Worm (Caenorhabditis elegans) whole organism, L1 larva: ENCODE data around the gene Y54H5A.2.
A peak's percentile ranks its signal among the peaks of the same experiment; 100 is the strongest.

Experiments
- C04F5.9 ChIP-seq: sonication (generic microtip); optimal IDR thresholded peaks from 2 replicates; lab custom pipeline; 2016; ENCODE audit warnings: missing genetic modification characterization, missing compliant biosample characterization
- Y116A8C.19 ChIP-seq: sonication (generic microtip); optimal IDR thresholded peaks from 2 replicates; lab custom pipeline; 2016; ENCODE audit warnings: missing compliant biosample characterization, missing genetic modification characterization, borderline replicate concordance
- aha-1 ChIP-seq: fragments of 150-350 bp; optimal IDR thresholded peaks from 2 replicates; lab custom pipeline; 2014; ENCODE audit warnings: missing biosample characterization, missing genetic modification characterization
- blmp-1 ChIP-seq: fragments of 150-350 bp; optimal IDR thresholded peaks from 2 replicates; lab custom pipeline; 2014; ENCODE audit warnings: missing biosample characterization, missing genetic modification characterization
- ceh-8 ChIP-seq: fragments of 200-800 bp; sonication (Bioruptor generic); optimal IDR thresholded peaks from 2 replicates; lab custom pipeline; 2018; ENCODE audit warnings: mild to moderate bottlenecking, missing genetic modification characterization, moderate library complexity, missing compliant biosample characterization
- ceh-90 ChIP-seq: sonication (generic microtip); optimal IDR thresholded peaks from 2 replicates; lab custom pipeline; 2016; ENCODE audit warnings: missing genetic modification characterization, missing compliant biosample characterization
- dpl-1 ChIP-seq, 3 experiments: fragments of 150-350 bp in 2 of 3; sonication (generic microtip) in 1 of 3; optimal IDR thresholded peaks; 2 replicates each; lab custom pipeline; 2014 to 2017; ENCODE audit warnings: missing biosample characterization in 3 of 3, missing genetic modification characterization in 3 of 3, missing genetic modification reagents in 3 of 3
- dsc-1 ChIP-seq: sonication (generic microtip); optimal IDR thresholded peaks from 2 replicates; lab custom pipeline; 2016; ENCODE audit warnings: mild to moderate bottlenecking, missing genetic modification characterization, missing compliant biosample characterization
- efl-1 ChIP-seq, 4 experiments: fragments of 150-350 bp; optimal IDR thresholded peaks in 3 of 4; peaks in 1 of 4; 1 replicate in 1 of 4; 2 replicates in 3 of 4; lab custom pipeline; 2014; ENCODE audit warnings: missing biosample characterization in 2 of 4, missing genetic modification characterization in 2 of 4, missing genetic modification reagents in 2 of 4
- elt-2 ChIP-seq: sonication (generic microtip); optimal IDR thresholded peaks from 2 replicates; lab custom pipeline; 2016; ENCODE audit warnings: missing genetic modification characterization, mild to moderate bottlenecking, inconsistent platforms, missing compliant biosample characterization, missing genetic modification reagents
- elt-3 ChIP-seq, 6 experiments: fragments of 150-350 bp in 1 of 6; sonication (generic microtip); optimal IDR thresholded peaks; 2 replicates each; lab custom pipeline; 2017 to 2018; ENCODE audit warnings: missing biosample characterization in 6 of 6, missing genetic modification characterization in 6 of 6, inconsistent platforms in 1 of 6
- fkh-4 ChIP-seq: sonication (generic microtip); optimal IDR thresholded peaks from 2 replicates; lab custom pipeline; 2016; ENCODE audit warnings: missing compliant biosample characterization, missing genetic modification characterization, borderline replicate concordance
- fos-1 ChIP-seq: fragments of 150-350 bp; optimal IDR thresholded peaks from 2 replicates; lab custom pipeline; 2014; ENCODE audit warnings: missing biosample characterization, missing genetic modification characterization
- grh-1 ChIP-seq: fragments of 200-800 bp; sonication (Bioruptor generic); IDR thresholded peaks from 2 replicates; pipeline ENCODE4 v1.3.6; 2022; ENCODE audit warnings: missing genetic modification reagents, missing genetic modification characterization, missing compliant biosample characterization
- irx-1 ChIP-seq: sonication (generic microtip); optimal IDR thresholded peaks from 2 replicates; lab custom pipeline; 2016; ENCODE audit warnings: missing genetic modification characterization, missing compliant biosample characterization
- isw-1 ChIP-seq: fragments of 200-800 bp; sonication (Bioruptor generic); IDR thresholded peaks from 2 replicates; pipeline ENCODE4 v1.3.6; 2022; ENCODE audit warnings: missing genetic modification characterization, missing compliant biosample characterization
- lin-13 ChIP-seq: fragments of 150-350 bp; optimal IDR thresholded peaks from 2 replicates; lab custom pipeline; 2014; ENCODE audit warnings: missing biosample characterization, missing genetic modification reagents, missing genetic modification characterization
- lin-35 ChIP-seq, 2 experiments: fragments of 150-350 bp; optimal IDR thresholded peaks; 2 replicates each; lab custom pipeline; 2014; ENCODE audit warnings: missing biosample characterization in 2 of 2, missing genetic modification characterization in 2 of 2, missing genetic modification reagents in 2 of 2
- mdl-1 ChIP-seq, 2 experiments: fragments of 150-350 bp; optimal IDR thresholded peaks; 2 replicates each; lab custom pipeline; 2014 to 2017; ENCODE audit warnings: missing biosample characterization in 2 of 2, missing genetic modification characterization in 2 of 2, inconsistent platforms in 1 of 2
- nhr-11 ChIP-seq: fragments of 150-350 bp; optimal IDR thresholded peaks from 2 replicates; lab custom pipeline; 2014; ENCODE audit warnings: missing biosample characterization, missing genetic modification characterization
- nhr-20 ChIP-seq: sonication (generic microtip); optimal IDR thresholded peaks from 2 replicates; lab custom pipeline; 2016; ENCODE audit warnings: mild to moderate bottlenecking, missing genetic modification characterization, missing compliant biosample characterization
- nhr-71 ChIP-seq: sonication (generic microtip); optimal IDR thresholded peaks from 2 replicates; lab custom pipeline; 2016; ENCODE audit warnings: mild to moderate bottlenecking, missing genetic modification characterization, moderate library complexity, missing compliant biosample characterization
- nhr-77 ChIP-seq: fragments of 150-350 bp; optimal IDR thresholded peaks from 2 replicates; lab custom pipeline; 2014; ENCODE audit warnings: missing biosample characterization, missing genetic modification characterization
- nhr-84 ChIP-seq: sonication (generic microtip); optimal IDR thresholded peaks from 2 replicates; lab custom pipeline; 2017; ENCODE audit warnings: missing biosample characterization, missing genetic modification characterization
- nhr-85 ChIP-seq: sonication (generic microtip); peaks from one replicate; lab custom pipeline; 2016; ENCODE audit warnings: missing genetic modification characterization, inconsistent platforms, missing compliant biosample characterization
- rnt-1 ChIP-seq: sonication (generic microtip); optimal IDR thresholded peaks from 2 replicates; lab custom pipeline; 2016; ENCODE audit warnings: mild to moderate bottlenecking, missing genetic modification characterization, moderate library complexity, missing compliant biosample characterization
- skn-1 ChIP-seq: fragments of 150-350 bp; optimal IDR thresholded peaks from 2 replicates; lab custom pipeline; 2014; ENCODE audit warnings: missing biosample characterization, missing genetic modification characterization
- snu-23 ChIP-seq: sonication (generic microtip); optimal IDR thresholded peaks from 2 replicates; lab custom pipeline; 2016; ENCODE audit warnings: missing genetic modification characterization, missing compliant biosample characterization
- swsn-7 ChIP-seq: sonication (generic microtip); optimal IDR thresholded peaks from 2 replicates; lab custom pipeline; 2016; ENCODE audit warnings: missing genetic modification characterization, missing compliant biosample characterization
- tbx-2 ChIP-seq: sonication (generic microtip); optimal IDR thresholded peaks from 2 replicates; lab custom pipeline; 2016; ENCODE audit warnings: missing genetic modification characterization, missing compliant biosample characterization
- unc-130 ChIP-seq: fragments of 150-350 bp; optimal IDR thresholded peaks from 2 replicates; lab custom pipeline; 2017; ENCODE audit warnings: missing biosample characterization, missing genetic modification characterization, inconsistent platforms
- unc-30 ChIP-seq: sonication (generic microtip); optimal IDR thresholded peaks from 2 replicates; lab custom pipeline; 2017; ENCODE audit warnings: missing biosample characterization, missing genetic modification characterization
- unc-86 ChIP-seq: sonication (generic microtip); optimal IDR thresholded peaks from 2 replicates; lab custom pipeline; 2016; ENCODE audit warnings: missing genetic modification characterization, missing compliant biosample characterization
- vab-15 ChIP-seq: sonication (generic microtip); optimal IDR thresholded peaks from 2 replicates; lab custom pipeline; 2017; ENCODE audit warnings: missing genotype, mild to moderate bottlenecking, missing genetic modification characterization, missing compliant biosample characterization
- ztf-11 ChIP-seq, 2 experiments: sonication (generic microtip); optimal IDR thresholded peaks; 2 replicates each; lab custom pipeline; 2016 to 2017; ENCODE audit warnings: missing genetic modification characterization in 2 of 2, missing biosample characterization in 1 of 2, missing compliant biosample characterization in 1 of 2

Y54H5A.2 gene

ce11 chrIII:5140559-5140958 lies 8.8 kb downstream of the Y54H5A.2 start (continued):
- no peak for TF ChIP-seq skn-1 (tag; lab: Kevin White, UChicago)
- no peak for TF ChIP-seq grh-1
- TF ChIP-seq mdl-1 (tag; optimal IDR thresholded peaks at IDR 0.05; lab: Kevin White, UChicago) = peak in 1 of 2 experiments; percentile 1
- TF ChIP-seq ceh-90 (tag; lab: Kevin White, UChicago) = no peak
- no peak for TF ChIP-seq C04F5.9 (tag; lab: Kevin White, UChicago)
- TF ChIP-seq swsn-7 (tag; lab: Kevin White, UChicago) = no peak
- no peak for TF ChIP-seq nhr-84 (tag; lab: Kevin White, UChicago)
- TF ChIP-seq unc-30 (tag; lab: Kevin White, UChicago) = no peak
- no peak for TF ChIP-seq unc-86 (tag; lab: Kevin White, UChicago)
- no peak for TF ChIP-seq irx-1
- no peak for TF ChIP-seq aha-1 (tag; lab: Kevin White, UChicago)
- TF ChIP-seq nhr-85 (tag; lab: Kevin White, UChicago) = no peak
- no peak for TF ChIP-seq ztf-11 (tag; optimal IDR thresholded peaks at IDR 0.05; lab: Kevin White, UChicago)
- TF ChIP-seq efl-1 (optimal IDR thresholded peaks at IDR 0.05; lab: Kevin White, UChicago) = no peak
- TF ChIP-seq efl-1 (GFP tag; optimal IDR thresholded peaks at IDR 0.05 in 1 of 2; lab: Kevin White, UChicago) = peak in 1 of 2 experiments; percentile 74
- peak; percentile 27 for TF ChIP-seq nhr-71 (tag; lab: Kevin White, UChicago)
- TF ChIP-seq lin-13 (GFP tag; lab: Kevin White, UChicago) = no peak
- no peak for TF ChIP-seq dsc-1 (tag; lab: Kevin White, UChicago)
- TF ChIP-seq rnt-1 (tag; lab: Kevin White, UChicago) = peak; percentile 41
- no peak for TF ChIP-seq lin-35 (GFP tag; optimal IDR thresholded peaks at IDR 0.05; lab: Kevin White, UChicago)
- TF ChIP-seq dpl-1 (GFP tag; optimal IDR thresholded peaks at IDR 0.05; lab: Kevin White, UChicago) = no peak

- TF ChIP-seq tbx-2 (tag; lab: Kevin White, UChicago) (peak; percentile 15), dsc-1 (tag; lab: Kevin White, UChicago) (no peak), blmp-1 (no peak), nhr-84 (tag; lab: Kevin White, UChicago) (no peak), ceh-8 (no peak), fos-1 (tag; lab: Kevin White, UChicago) (no peak), lin-35 (GFP tag; optimal IDR thresholded peaks at IDR 0.05; lab: Kevin White, UChicago) (no peak)
Measured at ce11 chrIII:5139768-5140167, 9.6 kb downstream of the Y54H5A.2 start.

ce11 chrIII:5138940-5139533 lies 10.3 kb downstream of the Y54H5A.2 start:
- TF ChIP-seq efl-1 (optimal IDR thresholded peaks at IDR 0.05; lab: Kevin White, UChicago) (no peak), efl-1 (GFP tag; optimal IDR thresholded peaks at IDR 0.05 in 1 of 2; lab: Kevin White, UChicago) (peak in 1 of 2 experiments; percentile 8), elt-3 (tag; optimal IDR thresholded peaks at IDR 0.05; lab: Kevin White, UChicago) (no peak)

ce11 chrIII:5137685-5138084 lies 11.7 kb downstream of the Y54H5A.2 start:
- TF ChIP-seq Y116A8C.19 (tag; lab: Kevin White, UChicago) = no peak
- peak; percentile 44 for TF ChIP-seq unc-130 (tag; lab: Kevin White, UChicago)
- TF ChIP-seq snu-23 (GFP tag; lab: Kevin White, UChicago) = no peak
- no peak for TF ChIP-seq fkh-4 (tag; lab: Kevin White, UChicago)
- no peak for TF ChIP-seq nhr-77 (tag; lab: Kevin White, UChicago)
- no peak for TF ChIP-seq nhr-11 (tag; lab: Kevin White, UChicago)

- TF ChIP-seq nhr-85 (tag; lab: Kevin White, UChicago) (peak; percentile 35), vab-15 (tag; lab: Kevin White, UChicago) (no peak), elt-2 (tag; lab: Kevin White, UChicago) (peak; percentile 13), ceh-8 (no peak), C04F5.9 (tag; lab: Kevin White, UChicago) (no peak), lin-13 (GFP tag; lab: Kevin White, UChicago) (no peak), nhr-20 (tag; lab: Kevin White, UChicago) (no peak), efl-1 (optimal IDR thresholded peaks at IDR 0.05; lab: Kevin White, UChicago) (no peak), efl-1 (GFP tag; optimal IDR thresholded peaks at IDR 0.05 in 1 of 2; lab: Kevin White, UChicago) (peak in 1 of 2 experiments; percentile 59), isw-1 (GFP tag; lab: Robert Waterston, UW) (no peak), swsn-7 (tag; lab: Kevin White, UChicago) (no peak), tbx-2 (tag; lab: Kevin White, UChicago) (peak; percentile 19)
Measured at ce11 chrIII:5137099-5137498, 12.3 kb downstream of the Y54H5A.2 start.
